Fruit fly (Drosophila melanogaster): ENCODE data around the gene Orc2.

DNA sequence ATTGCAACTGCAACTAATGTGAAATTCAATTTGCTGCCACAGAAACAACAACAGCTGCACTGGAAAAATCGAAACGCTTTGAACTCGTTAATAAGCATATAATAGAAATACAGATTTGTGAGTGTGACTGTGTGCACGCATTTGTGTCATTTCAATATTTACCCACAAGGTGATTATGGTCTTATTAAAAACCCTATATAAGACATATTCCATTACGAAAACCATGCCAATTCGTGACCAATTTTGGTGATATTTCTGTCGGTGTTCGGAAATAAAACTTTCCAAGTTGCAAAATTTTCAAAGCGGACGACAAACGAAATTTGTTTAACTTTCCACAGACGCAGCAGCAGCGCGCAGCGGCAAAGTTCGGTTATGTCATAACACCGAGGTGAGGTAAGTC lies 30.7 kb downstream of the Orc2 start:
- TF ChIP-seq CG15710 (tag; optimal IDR thresholded peaks at IDR 0.05) (no peak), Pif1B (GFP tag; optimal IDR thresholded peaks at IDR 0.05) (no peak), CG12605 (GFP tag; IDR thresholded peaks at IDR 0.05) (no peak), CG14655 (GFP tag; optimal IDR thresholded peaks at IDR 0.05) (no peak), CG4496 (GFP tag; IDR thresholded peaks at IDR 0.05) (no peak), EcR (GFP tag; optimal IDR thresholded peaks at IDR 0.05) (no peak)

Data from whole organism, pupa.